Worm (Caenorhabditis elegans) whole organism, L3 larva: Measurements from ENCODE around the gene hsp-16.41.

Experiments
- ZK546.5 ChIP-seq: sonication (generic microtip); optimal IDR thresholded peaks from 2 replicates; lab custom pipeline; 2017; ENCODE audit warnings: missing biosample characterization, missing genetic modification characterization
- elt-2 ChIP-seq: sonication (generic microtip); optimal IDR thresholded peaks from 2 replicates; lab custom pipeline; 2016; ENCODE audit warnings: missing genetic modification reagents, mild to moderate bottlenecking, missing genetic modification characterization, missing compliant biosample characterization
- elt-3 ChIP-seq, 3 experiments: fragments of 150-350 bp in 1 of 3; sonication (generic microtip) in 2 of 3; optimal IDR thresholded peaks; 2 replicates in 2 of 3; 4 replicates in 1 of 3; lab custom pipeline; 2014 to 2017; ENCODE audit warnings: missing biosample characterization in 3 of 3, missing genetic modification characterization in 3 of 3
- lin-15B ChIP-seq: fragments of 150-350 bp; optimal IDR thresholded peaks from 2 replicates; lab custom pipeline; 2014; ENCODE audit warnings: missing biosample characterization, missing genetic modification characterization
- lin-39 ChIP-seq: fragments of 150-350 bp; optimal IDR thresholded peaks from 2 replicates; lab custom pipeline; 2018; ENCODE audit warnings: missing biosample characterization, missing genetic modification reagents, missing genetic modification characterization
- lsy-12 ChIP-seq: sonication (generic microtip); optimal IDR thresholded peaks from 2 replicates; lab custom pipeline; 2016; ENCODE audit warnings: mild to moderate bottlenecking, missing genetic modification characterization, missing compliant biosample characterization
- nhr-11 ChIP-seq: fragments of 150-350 bp; optimal IDR thresholded peaks from 2 replicates; lab custom pipeline; 2014; ENCODE audit warnings: missing biosample characterization, missing genetic modification characterization
- nhr-237 ChIP-seq: fragments of 150-350 bp; optimal IDR thresholded peaks from 2 replicates; lab custom pipeline; 2014; ENCODE audit warnings: missing biosample characterization, missing genetic modification characterization

- TF ChIP-seq ZK546.5 (tag; lab: Kevin White, UChicago) = no peak
- no peak for TF ChIP-seq elt-3 (tag; optimal IDR thresholded peaks at IDR 0.05; lab: Kevin White, UChicago)
- TF ChIP-seq lin-15B (tag; lab: Kevin White, UChicago) = no peak
- TF ChIP-seq nhr-11 = no peak
- TF ChIP-seq elt-2 (tag; lab: Kevin White, UChicago) = no peak
- no peak for TF ChIP-seq lsy-12 (tag; lab: Kevin White, UChicago)
- no peak for TF ChIP-seq nhr-237 (tag; lab: Kevin White, UChicago)
- no peak for TF ChIP-seq lin-39 (tag; lab: Kevin White, UChicago)
Measured at ce11 chrV:1803043-1803442, 1.9 kb upstream of the hsp-16.41 start, which contains the start of gene srt-41.
